Worm (Caenorhabditis elegans) whole organism, late embryonic: ENCODE measurements around the gene ccch-2.

ENCODE experiments used
- C38D4.7 ChIP-seq: fragments of 200-800 bp; sonication (Bioruptor generic); optimal IDR thresholded peaks from 2 replicates; lab custom pipeline; 2018; ENCODE audit warnings: mild to moderate bottlenecking, missing genetic modification characterization, moderate library complexity, missing compliant biosample characterization
- ceh-31 ChIP-seq: sonication (generic microtip); optimal IDR thresholded peaks from 2 replicates; lab custom pipeline; 2016; ENCODE audit warnings: missing genetic modification characterization, missing compliant biosample characterization
- dve-1 ChIP-seq: sonication (generic microtip); optimal IDR thresholded peaks from 2 replicates; lab custom pipeline; 2017; ENCODE audit warnings: antibody characterized with exemption, mild to moderate bottlenecking, missing genetic modification characterization, missing compliant biosample characterization
- fkh-10 ChIP-seq: fragments of 150-350 bp; optimal IDR thresholded peaks from 2 replicates; lab custom pipeline; 2014; ENCODE audit warnings: missing biosample characterization, missing genetic modification reagents, missing genetic modification characterization
- lin-11 ChIP-seq: fragments of 200-800 bp; sonication (Bioruptor generic); optimal IDR thresholded peaks from 2 replicates; lab custom pipeline; 2018; ENCODE audit warnings: mild to moderate bottlenecking, missing genetic modification characterization, missing compliant biosample characterization
- sdc-2 ChIP-seq: sonication (generic microtip); optimal IDR thresholded peaks from 2 replicates; lab custom pipeline; 2016; ENCODE audit warnings: missing genotype, missing genetic modification characterization, missing compliant biosample characterization

DNA sequence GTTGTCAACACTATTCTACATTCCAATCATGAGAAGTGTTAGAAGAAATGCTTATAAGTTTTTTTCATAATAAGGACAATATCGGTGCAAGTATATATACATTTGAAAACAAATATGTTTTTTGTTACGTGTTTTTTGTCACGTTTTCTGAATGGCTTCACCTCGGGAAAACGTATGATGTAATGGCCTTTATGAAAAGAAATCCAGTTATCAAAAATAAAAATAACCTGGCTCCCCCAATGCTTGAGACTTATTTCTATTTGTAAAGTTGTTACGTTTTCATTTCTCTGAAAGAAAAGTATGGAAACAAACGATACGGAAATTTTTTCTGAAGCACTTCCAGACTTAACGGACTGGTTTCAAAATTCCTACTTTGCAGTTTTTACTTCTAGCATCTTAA, 20.8 kb downstream of the ccch-2 start, which contains the start of gene srz-72:
- TF ChIP-seq C38D4.7 = no peak
- no peak for TF ChIP-seq fkh-10 (GFP tag; lab: Kevin White, UChicago)
- TF ChIP-seq lin-11 (tag; lab: Kevin White, UChicago) = no peak
- TF ChIP-seq ceh-31 (tag; lab: Kevin White, UChicago) = no peak
- no peak for TF ChIP-seq sdc-2
- TF ChIP-seq dve-1 (tag; lab: Kevin White, UChicago) = no peak
